Worm (Caenorhabditis elegans): Measurements from ENCODE around the gene C27A2.7.

- TF ChIP-seq him-1 (tag; optimal IDR thresholded peaks at IDR 0.05), result no peak
- TF ChIP-seq dao-5 (tag; optimal IDR thresholded peaks at IDR 0.05), result no peak
- TF ChIP-seq W03F9.2 (tag; optimal IDR thresholded peaks at IDR 0.05), result no peak
These were observed 43.2 kb downstream of the C27A2.7 start for ce11 chrII:5027952-5028351.
